Fruit fly (Drosophila melanogaster): ENCODE measurements around the gene Abd-B.

Gene Abd-B

dm6 chr3R:16972575-16972974, 539 bp upstream of the Abd-B start:
- TF ChIP-seq CG13204 (GFP tag; optimal IDR thresholded peaks at IDR 0.05) (no peak), D1 (tag; optimal IDR thresholded peaks at IDR 0.05) (no peak), CG14655 (GFP tag; optimal IDR thresholded peaks at IDR 0.05) (no peak), CG34367 (tag; optimal IDR thresholded peaks at IDR 0.05) (no peak), Pif1B (GFP tag; optimal IDR thresholded peaks at IDR 0.05) (no peak), CG17806 (tag; optimal IDR thresholded peaks at IDR 0.05) (no peak), CG15710 (tag; optimal IDR thresholded peaks at IDR 0.05) (no peak), Snoo (tag; optimal IDR thresholded peaks at IDR 0.05) (no peak)

- TF ChIP-seq CG15710 (tag; optimal IDR thresholded peaks at IDR 0.05) (no peak), EcR (GFP tag; optimal IDR thresholded peaks at IDR 0.05) (no peak), Pif1B (GFP tag; optimal IDR thresholded peaks at IDR 0.05) (peak; percentile 27), gl (tag; optimal IDR thresholded peaks at IDR 0.05) (peak; percentile 16), D1 (tag; optimal IDR thresholded peaks at IDR 0.05) (peak; percentile 13), Snoo (tag; optimal IDR thresholded peaks at IDR 0.05) (peak; percentile 40), CG32121 (GFP tag; IDR thresholded peaks at IDR 0.05) (peak; percentile 72; the same call in 1 of the 2 replicates), CG14655 (GFP tag; optimal IDR thresholded peaks at IDR 0.05) (peak; percentile 74), Ets98B (GFP tag; IDR thresholded peaks at IDR 0.05) (peak; percentile 76), fd96Ca (GFP tag; IDR thresholded peaks at IDR 0.05) (no peak), Pif1A (GFP tag; optimal IDR thresholded peaks at IDR 0.05) (no peak), CG34367 (tag; optimal IDR thresholded peaks at IDR 0.05) (peak; percentile 44), CG8159 (tag; optimal IDR thresholded peaks at IDR 0.05) (peak; percentile 58), CG10348 (GFP tag; IDR thresholded peaks at IDR 0.05) (no peak)
Observed at dm6 chr3R:16969361-16970355, 2.4 kb downstream of the Abd-B start.

dm6 chr3R:16962303-16962702, 9.7 kb downstream of the Abd-B start:
- no peak for TF ChIP-seq Ets98B (GFP tag; IDR thresholded peaks at IDR 0.05)

- TF ChIP-seq CG9948 (tag; optimal IDR thresholded peaks at IDR 0.05) (no peak), gl (tag; optimal IDR thresholded peaks at IDR 0.05) (no peak), Pif1A (GFP tag; optimal IDR thresholded peaks at IDR 0.05) (no peak), CG14655 (GFP tag; optimal IDR thresholded peaks at IDR 0.05) (no peak), D1 (tag; optimal IDR thresholded peaks at IDR 0.05) (no peak), CG8301 (tag; optimal IDR thresholded peaks at IDR 0.05) (no peak), CG10348 (GFP tag; IDR thresholded peaks at IDR 0.05) (no peak), CG4496 (GFP tag; IDR thresholded peaks at IDR 0.05) (no peak), Snoo (tag; optimal IDR thresholded peaks at IDR 0.05) (no peak), CG13204 (GFP tag; optimal IDR thresholded peaks at IDR 0.05) (no peak)
Observed at dm6 chr3R:16960219-16960618, 11.8 kb downstream of the Abd-B start.

dm6 chr3R:16957759-16958536, 14.1 kb downstream of the Abd-B start:
- TF ChIP-seq D1 (tag; optimal IDR thresholded peaks at IDR 0.05), result peak; percentile 11
- TF ChIP-seq fd96Ca (GFP tag; IDR thresholded peaks at IDR 0.05), result no peak
- TF ChIP-seq CG32121 (GFP tag; IDR thresholded peaks at IDR 0.05), result peak; percentile 69
- peak; percentile 41 for TF ChIP-seq Pif1B (GFP tag; optimal IDR thresholded peaks at IDR 0.05)
- TF ChIP-seq rn (GFP tag; IDR thresholded peaks at IDR 0.05), result no peak
- peak; percentile 63 for TF ChIP-seq CG34367 (tag; optimal IDR thresholded peaks at IDR 0.05)
- TF ChIP-seq CG4496 (GFP tag; IDR thresholded peaks at IDR 0.05), result no peak; the same call in 2 of the 3 replicates
- TF ChIP-seq Pif1A (GFP tag; optimal IDR thresholded peaks at IDR 0.05), result peak; percentile 47
- TF ChIP-seq CG14655 (GFP tag; optimal IDR thresholded peaks at IDR 0.05), result peak; percentile 91
- TF ChIP-seq CG15710 (tag; optimal IDR thresholded peaks at IDR 0.05), result peak; percentile 82
- TF ChIP-seq CG9948 (tag; optimal IDR thresholded peaks at IDR 0.05), result peak; percentile 85
- TF ChIP-seq CG8159 (tag; optimal IDR thresholded peaks at IDR 0.05), result peak; percentile 85
- TF ChIP-seq CG12605 (GFP tag; IDR thresholded peaks at IDR 0.05), result no peak
- TF ChIP-seq CG13204 (GFP tag; optimal IDR thresholded peaks at IDR 0.05), result peak; percentile 44
- peak; percentile 69 for TF ChIP-seq CG8301 (tag; optimal IDR thresholded peaks at IDR 0.05)
- TF ChIP-seq EcR (GFP tag; optimal IDR thresholded peaks at IDR 0.05), result no peak
- no peak for TF ChIP-seq CG17806 (tag; optimal IDR thresholded peaks at IDR 0.05)
- no peak for TF ChIP-seq gl (tag; optimal IDR thresholded peaks at IDR 0.05)
- peak; percentile 80 for TF ChIP-seq Snoo (tag; optimal IDR thresholded peaks at IDR 0.05)
- no peak for TF ChIP-seq CG10348 (GFP tag; IDR thresholded peaks at IDR 0.05)
- peak; percentile 25; the same call in 1 of the 2 replicates for TF ChIP-seq Ets98B (GFP tag; IDR thresholded peaks at IDR 0.05)

dm6 chr3R:16954423-16954822, 17.6 kb downstream of the Abd-B start:
- TF ChIP-seq CG10348 (GFP tag; IDR thresholded peaks at IDR 0.05), result no peak
- TF ChIP-seq CG12605 (GFP tag; IDR thresholded peaks at IDR 0.05), result no peak
- TF ChIP-seq Pif1B (GFP tag; optimal IDR thresholded peaks at IDR 0.05), result no peak
- TF ChIP-seq EcR (GFP tag; optimal IDR thresholded peaks at IDR 0.05), result no peak
- TF ChIP-seq Pif1A (GFP tag; optimal IDR thresholded peaks at IDR 0.05), result no peak
- TF ChIP-seq CG9948 (tag; optimal IDR thresholded peaks at IDR 0.05), result no peak
- TF ChIP-seq CG32121 (GFP tag; IDR thresholded peaks at IDR 0.05), result no peak
- TF ChIP-seq CG4496 (GFP tag; IDR thresholded peaks at IDR 0.05), result no peak
- no peak for TF ChIP-seq CG8301 (tag; optimal IDR thresholded peaks at IDR 0.05)
- TF ChIP-seq Ets98B (GFP tag; IDR thresholded peaks at IDR 0.05), result no peak
- TF ChIP-seq Snoo (tag; optimal IDR thresholded peaks at IDR 0.05), result no peak
- no peak for TF ChIP-seq rn (GFP tag; IDR thresholded peaks at IDR 0.05)
- TF ChIP-seq CG15710 (tag; optimal IDR thresholded peaks at IDR 0.05), result no peak
- no peak for TF ChIP-seq gl (tag; optimal IDR thresholded peaks at IDR 0.05)
- no peak for TF ChIP-seq CG14655 (GFP tag; optimal IDR thresholded peaks at IDR 0.05)
- TF ChIP-seq fd96Ca (GFP tag; IDR thresholded peaks at IDR 0.05), result no peak
- TF ChIP-seq CG13204 (GFP tag; optimal IDR thresholded peaks at IDR 0.05), result no peak
- no peak for TF ChIP-seq CG34367 (tag; optimal IDR thresholded peaks at IDR 0.05)
- TF ChIP-seq D1 (tag; optimal IDR thresholded peaks at IDR 0.05), result no peak
- TF ChIP-seq CG17806 (tag; optimal IDR thresholded peaks at IDR 0.05), result no peak

Measured in whole organism, pupa.